Worm (Caenorhabditis elegans) whole organism, late embryonic: ENCODE data around the gene sgcb-1.

Experiments used
- F13H6.1 ChIP-seq: sonication (generic microtip); optimal IDR thresholded peaks from 2 replicates; lab custom pipeline; 2016; ENCODE audit warnings: missing genetic modification characterization, missing compliant biosample characterization
- ama-1 ChIP-seq: fragments of 150-350 bp; optimal IDR thresholded peaks from 2 replicates; lab custom pipeline; 2014
- ets-4 ChIP-seq: sonication (generic microtip); optimal IDR thresholded peaks from 2 replicates; lab custom pipeline; 2016; ENCODE audit warnings: missing genetic modification characterization, missing compliant biosample characterization
- fax-1 ChIP-seq: sonication (generic microtip); optimal IDR thresholded peaks from 2 replicates; lab custom pipeline; 2016; ENCODE audit warnings: missing genotype, missing genetic modification characterization, missing compliant biosample characterization
- fkh-10 ChIP-seq: fragments of 150-350 bp; optimal IDR thresholded peaks from 2 replicates; lab custom pipeline; 2014; ENCODE audit warnings: missing biosample characterization, missing genetic modification reagents, missing genetic modification characterization
- hlh-13 ChIP-seq: fragments of 200-800 bp; sonication (Bioruptor generic); optimal IDR thresholded peaks from 2 replicates; lab custom pipeline; 2018; ENCODE audit warnings: mild to moderate bottlenecking, missing genetic modification characterization, missing compliant biosample characterization
- hlh-15 ChIP-seq: sonication (generic microtip); optimal IDR thresholded peaks from 2 replicates; lab custom pipeline; 2016; ENCODE audit warnings: missing genetic modification characterization, missing compliant biosample characterization
- madf-2 ChIP-seq: sonication (generic microtip); optimal IDR thresholded peaks from 2 replicates; lab custom pipeline; 2017; ENCODE audit warnings: missing genetic modification characterization, missing compliant biosample characterization
- pqm-1 ChIP-seq: sonication (generic microtip); optimal IDR thresholded peaks from 2 replicates; lab custom pipeline; 2016; ENCODE audit warnings: missing genetic modification characterization, missing compliant biosample characterization
- sdc-2 ChIP-seq: sonication (generic microtip); optimal IDR thresholded peaks from 2 replicates; lab custom pipeline; 2016; ENCODE audit warnings: missing genotype, missing genetic modification characterization, missing compliant biosample characterization
- tbx-2 ChIP-seq: sonication (generic microtip); optimal IDR thresholded peaks from 2 replicates; lab custom pipeline; 2016; ENCODE audit warnings: missing genetic modification characterization, missing compliant biosample characterization
- tbx-7 ChIP-seq: sonication (generic microtip); optimal IDR thresholded peaks from 2 replicates; lab custom pipeline; 2016; ENCODE audit warnings: missing genotype, missing genetic modification characterization, missing compliant biosample characterization
- ttx-3 ChIP-seq: sonication (generic microtip); optimal IDR thresholded peaks from 2 replicates; lab custom pipeline; 2016; ENCODE audit warnings: missing genetic modification reagents, missing genetic modification characterization, missing compliant biosample characterization

- TF ChIP-seq fkh-10 (GFP tag; lab: Kevin White, UChicago) (no peak), hlh-15 (tag; lab: Kevin White, UChicago) (no peak), sdc-2 (tag; lab: Kevin White, UChicago) (no peak), ama-1 (lab: Kevin White, UChicago) (no peak), ets-4 (tag; lab: Kevin White, UChicago) (no peak), ttx-3 (no peak), hlh-13 (GFP tag; lab: Kevin White, UChicago) (no peak), tbx-7 (tag; lab: Kevin White, UChicago) (no peak), fax-1 (tag; lab: Kevin White, UChicago) (no peak), madf-2 (tag; lab: Kevin White, UChicago) (no peak), tbx-2 (tag; lab: Kevin White, UChicago) (no peak), F13H6.1 (tag; lab: Kevin White, UChicago) (no peak), pqm-1 (tag; lab: Kevin White, UChicago) (no peak)
These were observed 21.6 kb downstream of the sgcb-1 start, which contains the start of gene D1069.3 for ce11 chrII:347734-348133.
